Worm (Caenorhabditis elegans): ENCODE results near the gene nsph-3.1.
A peak's percentile ranks its signal among the peaks of the same experiment; 100 is the strongest.

Gene nsph-3.1

ce11 chrIV:10935853-10936491 is 13.6 kb upstream of the nsph-3.1 start, which contains the start of gene lgg-2:
Gene lgg-2 (minus strand): TSS chrIV:10935903.
- TF ChIP-seq hlh-17 (GFP tag; optimal IDR thresholded peaks at IDR 0.05; ENCODE audit: borderline replicate concordance), result no peak
- TF ChIP-seq hpl-2 (GFP tag; optimal IDR thresholded peaks at IDR 0.05), result peak; percentile 39
- TF ChIP-seq rnt-1 (tag; optimal IDR thresholded peaks at IDR 0.05), result peak; percentile 96
- TF ChIP-seq mab-9 (GFP tag; IDR thresholded peaks at IDR 0.05), result peak; percentile 84
- TF ChIP-seq ceh-82 (tag; optimal IDR thresholded peaks at IDR 0.05), result peak; percentile 90 to 95 (median 94)
- no peak for TF ChIP-seq nhr-84 (tag; optimal IDR thresholded peaks at IDR 0.05)
- peak; percentile 85 for TF ChIP-seq nhr-237 (tag; optimal IDR thresholded peaks at IDR 0.05)
- TF ChIP-seq nhr-47 (tag; optimal IDR thresholded peaks at IDR 0.05), result peak; percentile 97
- no peak for TF ChIP-seq fkh-4 (tag; optimal IDR thresholded peaks at IDR 0.05; ENCODE audit: borderline replicate concordance)
- TF ChIP-seq skn-1 (tag; optimal IDR thresholded peaks at IDR 0.05), result peak; percentile 88
- TF ChIP-seq swsn-7 (tag; optimal IDR thresholded peaks at IDR 0.05), result peak; percentile 99
- TF ChIP-seq unc-30 (tag; optimal IDR thresholded peaks at IDR 0.05), result no peak
- TF ChIP-seq pax-3 (tag; optimal IDR thresholded peaks at IDR 0.05), result peak; percentile 86
- TF ChIP-seq aly-2 (tag; optimal IDR thresholded peaks at IDR 0.05), result peak; percentile 55
- TF ChIP-seq sup-37 (GFP tag; optimal IDR thresholded peaks at IDR 0.05), result peak; percentile 73
- peak; percentile 87 for TF ChIP-seq fos-1 (tag; optimal IDR thresholded peaks at IDR 0.05)
- peak; percentile 84 to 90 for TF ChIP-seq lin-35 (GFP tag; optimal IDR thresholded peaks at IDR 0.05)
- peak; percentile 93 for TF ChIP-seq xbp-1 (tag; optimal IDR thresholded peaks at IDR 0.05)
- TF ChIP-seq sptf-1 (tag; optimal IDR thresholded peaks at IDR 0.05), result no peak
- TF ChIP-seq ets-5 (GFP tag; IDR thresholded peaks at IDR 0.05), result no peak
- TF ChIP-seq Y116A8C.19 (tag; optimal IDR thresholded peaks at IDR 0.05; ENCODE audit: borderline replicate concordance), result no peak
- peak; percentile 86 for TF ChIP-seq grh-1 (GFP tag; IDR thresholded peaks at IDR 0.05)
- TF ChIP-seq efl-1 (optimal IDR thresholded peaks at IDR 0.05), result peak; percentile 89 to 92
- peak; percentile 68 to 97 for TF ChIP-seq efl-1 (GFP tag; optimal IDR thresholded peaks at IDR 0.05 in 1 of 2)
- TF ChIP-seq mdl-1 (tag; optimal IDR thresholded peaks at IDR 0.05), result peak; percentile 62 to 98
- TF ChIP-seq zip-4 (GFP tag; optimal IDR thresholded peaks at IDR 0.05), result peak; percentile 80
- TF ChIP-seq C04F5.9 (tag; optimal IDR thresholded peaks at IDR 0.05), result peak; percentile 79
- TF ChIP-seq nhr-11 (tag; optimal IDR thresholded peaks at IDR 0.05), result peak; percentile 96
- no peak for TF ChIP-seq efl-3 (GFP tag; optimal IDR thresholded peaks at IDR 0.05)
- TF ChIP-seq C34B4.2 (tag; optimal IDR thresholded peaks at IDR 0.05), result no peak
- peak; percentile 61 for TF ChIP-seq zag-1 (tag; optimal IDR thresholded peaks at IDR 0.05)
- TF ChIP-seq nhr-85 (tag), result peak; percentile 99
- peak; percentile 92 for TF ChIP-seq isw-1 (GFP tag; IDR thresholded peaks at IDR 0.05)
- TF ChIP-seq lin-13 (GFP tag; optimal IDR thresholded peaks at IDR 0.05), result peak; percentile 95
- TF ChIP-seq nhr-12 (tag; optimal IDR thresholded peaks at IDR 0.05), result no peak
- TF ChIP-seq dsc-1 (tag; optimal IDR thresholded peaks at IDR 0.05), result peak; percentile 93
- peak; percentile 90 for TF ChIP-seq lin-39 (tag; optimal IDR thresholded peaks at IDR 0.05)
- no peak for TF ChIP-seq nhr-28 (tag; optimal IDR thresholded peaks at IDR 0.05)
- TF ChIP-seq ceh-8 (GFP tag; optimal IDR thresholded peaks at IDR 0.05), result peak; percentile 93
- TF ChIP-seq pag-3 (tag; optimal IDR thresholded peaks at IDR 0.05; ENCODE audit: borderline replicate concordance, insufficient read depth), result no peak
- TF ChIP-seq unc-62 (GFP tag; optimal IDR thresholded peaks at IDR 0.05), result no peak
- TF ChIP-seq elt-3 (tag; optimal IDR thresholded peaks at IDR 0.05), result peak in 4 of 6 experiments; percentile 7 to 84 (median 62)
- peak; percentile 98 for TF ChIP-seq ztf-4 (tag; optimal IDR thresholded peaks at IDR 0.05)
- TF ChIP-seq jun-1 (tag; optimal IDR thresholded peaks at IDR 0.05), result peak; percentile 95
- TF ChIP-seq nhr-76 (tag; optimal IDR thresholded peaks at IDR 0.05), result no peak
- peak; percentile 93 for TF ChIP-seq irx-1 (tag; optimal IDR thresholded peaks at IDR 0.05)
- TF ChIP-seq unc-98 (GFP tag; IDR thresholded peaks at IDR 0.05), result peak; percentile 29; the same call in 1 of the 2 replicates
- peak; percentile 78 to 79 (median 78) for TF ChIP-seq dpl-1 (GFP tag; optimal IDR thresholded peaks at IDR 0.05)
- TF ChIP-seq mef-2 (tag; optimal IDR thresholded peaks at IDR 0.05), result peak; percentile 76
- TF ChIP-seq ceh-63 (GFP tag; optimal IDR thresholded peaks at IDR 0.05), result no peak
- TF ChIP-seq nhr-77 (tag; optimal IDR thresholded peaks at IDR 0.05), result peak; percentile 88
- peak; percentile 79 for TF ChIP-seq snpc-4 (tag; optimal IDR thresholded peaks at IDR 0.05)
